Worm (Caenorhabditis elegans): ENCODE measurements around the gene abts-4.

DNA sequence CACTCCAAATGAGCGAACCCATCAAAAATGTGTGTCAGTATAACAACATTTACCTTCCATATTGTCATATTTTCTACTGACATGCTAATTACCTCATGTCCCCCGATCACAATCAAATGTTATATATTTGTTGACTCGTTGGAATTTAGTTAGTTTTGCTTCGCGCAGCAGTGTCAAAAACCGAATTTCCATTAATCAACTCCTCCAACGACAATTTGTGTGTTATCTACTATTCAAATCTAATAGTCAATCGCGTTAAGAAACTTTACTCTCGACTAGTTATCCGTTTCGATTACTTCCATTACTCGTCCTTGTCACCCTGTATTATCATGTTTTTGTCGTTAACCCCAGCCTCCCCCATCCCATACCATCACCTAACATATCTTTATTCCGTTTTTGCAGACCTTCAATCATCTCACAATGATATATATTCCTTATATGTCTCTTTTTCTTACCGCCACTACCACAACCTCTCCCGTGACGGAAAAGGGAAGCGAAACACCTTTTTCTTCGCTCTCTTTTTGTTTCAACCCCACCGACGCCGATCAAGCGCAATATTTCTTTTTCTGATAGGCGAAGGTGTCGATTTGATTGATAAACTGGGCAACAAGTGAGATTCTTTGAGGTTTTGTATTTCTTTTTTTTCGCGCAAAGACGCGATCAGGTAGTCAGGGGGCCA is 34.4 kb upstream of the abts-4 start:
- no peak for TF ChIP-seq dao-5 (tag; optimal IDR thresholded peaks at IDR 0.05)
- TF ChIP-seq him-1 (tag; optimal IDR thresholded peaks at IDR 0.05): no peak
- no peak for TF ChIP-seq W03F9.2 (tag; optimal IDR thresholded peaks at IDR 0.05)

All from whole organism, L4/young adult.